Fruit fly (Drosophila melanogaster): ENCODE results near the gene CG16717.

DNA sequence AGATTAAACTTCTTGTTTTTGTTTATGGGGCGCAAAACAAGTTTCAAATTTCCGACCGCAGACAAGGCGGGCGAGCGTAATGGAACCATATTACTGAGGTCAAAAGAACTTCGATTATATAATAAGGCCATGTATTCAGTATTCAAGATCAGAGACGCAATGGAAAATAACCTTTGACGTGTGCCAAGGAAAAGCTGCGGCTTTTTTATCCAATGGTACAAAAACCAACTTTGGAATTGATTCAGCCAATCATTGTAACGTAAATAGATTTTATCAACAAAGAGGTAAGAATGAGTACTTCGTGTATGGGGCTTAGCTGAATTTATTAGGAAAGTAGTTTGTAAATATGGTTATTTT, 18.5 kb downstream of the CG16717 start:
- TF ChIP-seq bab1 (GFP tag; optimal IDR thresholded peaks at IDR 0.05) (no peak), toe (GFP tag; optimal IDR thresholded peaks at IDR 0.05) (no peak)

Measured in whole organism, adult.